Worm (Caenorhabditis elegans) whole organism, mixed stage, embryonic: Measurements from ENCODE around the gene Y11D7A.5.

Source experiments
- cnd-1 ChIP-seq: fragments of 200-800 bp; sonication (Bioruptor generic); optimal IDR thresholded peaks from 2 replicates; lab custom pipeline; 2018; ENCODE audit warnings: mild to moderate bottlenecking, missing genetic modification characterization, missing compliant biosample characterization
- lin-13 ChIP-seq: fragments of 150-350 bp; optimal IDR thresholded peaks from 2 replicates; lab custom pipeline; 2014; ENCODE audit warnings: missing biosample characterization, missing genetic modification characterization
- lsy-2 ChIP-seq: fragments of 150-350 bp; optimal IDR thresholded peaks from 2 replicates; lab custom pipeline; 2014; ENCODE audit warnings: missing biosample characterization, missing genetic modification characterization
- nhr-237 ChIP-seq: fragments of 150-350 bp; optimal IDR thresholded peaks from 2 replicates; lab custom pipeline; 2014; ENCODE audit warnings: missing biosample characterization, missing genetic modification characterization
- pha-4 ChIP-seq: fragments of 150-350 bp; optimal IDR thresholded peaks from 2 replicates; lab custom pipeline; 2018; ENCODE audit warnings: missing biosample characterization, missing genetic modification reagents, missing genetic modification characterization
- sem-2 ChIP-seq: fragments of 200-800 bp; sonication (Bioruptor generic); optimal IDR thresholded peaks from 2 replicates; lab custom pipeline; 2018; ENCODE audit warnings: mild to moderate bottlenecking, missing genetic modification characterization, missing compliant biosample characterization
- unc-120 ChIP-seq: sonication (generic microtip); optimal IDR thresholded peaks from 2 replicates; lab custom pipeline; 2017; ENCODE audit warnings: missing genetic modification characterization, missing compliant biosample characterization; ENCODE audit not compliant: poor library complexity, severe bottlenecking
- zip-8 ChIP-seq: fragments of 150-350 bp; optimal IDR thresholded peaks from 2 replicates; lab custom pipeline; 2014; ENCODE audit warnings: missing biosample characterization, missing genetic modification characterization
- ztf-11 ChIP-seq: fragments of 150-350 bp; optimal IDR thresholded peaks from 2 replicates; lab custom pipeline; 2014; ENCODE audit warnings: missing biosample characterization, missing genetic modification characterization

DNA sequence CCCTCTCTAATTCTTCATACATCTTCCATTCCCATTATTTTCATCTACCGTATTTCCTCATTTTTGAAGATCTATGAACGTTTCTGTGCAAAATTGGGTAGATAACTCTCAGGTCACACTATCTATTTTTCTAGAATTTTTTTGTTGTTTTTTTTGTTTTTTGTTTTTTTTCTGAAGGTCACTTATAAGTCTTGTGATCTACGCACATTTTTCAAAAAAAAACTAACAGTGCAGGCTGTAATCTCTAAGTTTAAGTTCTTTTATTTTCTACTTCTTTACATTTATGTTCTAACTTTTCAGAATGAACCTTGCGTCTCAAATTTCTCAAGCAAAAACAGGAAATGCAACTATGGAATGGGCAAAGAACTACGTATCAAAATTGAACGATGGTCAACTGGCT, 24.5 kb upstream of the Y11D7A.5 start, which contains the start of gene flh-3:
- TF ChIP-seq zip-8 (tag; lab: Kevin White, UChicago) (no peak), sem-2 (no peak), unc-120 (no peak), nhr-237 (no peak), pha-4 (tag; lab: Kevin White, UChicago) (no peak), cnd-1 (tag; lab: Kevin White, UChicago) (no peak), ztf-11 (no peak), lin-13 (tag; lab: Kevin White, UChicago) (no peak), lsy-2 (tag; lab: Kevin White, UChicago) (no peak)
